Worm (Caenorhabditis elegans) whole organism, L3 larva: Measurements from ENCODE around the gene npr-3.

Experiments
- R02D3.7 ChIP-seq: fragments of 150-350 bp; optimal IDR thresholded peaks from 2 replicates; lab custom pipeline; 2014; ENCODE audit warnings: missing biosample characterization, missing genetic modification characterization
- ZK546.5 ChIP-seq: sonication (generic microtip); optimal IDR thresholded peaks from 2 replicates; lab custom pipeline; 2017; ENCODE audit warnings: missing biosample characterization, missing genetic modification characterization
- aly-2 ChIP-seq: fragments of 150-350 bp; optimal IDR thresholded peaks from 2 replicates; lab custom pipeline; 2014; ENCODE audit warnings: missing biosample characterization, missing genetic modification characterization
- ama-1 ChIP-seq: fragments of 150-350 bp; optimal IDR thresholded peaks from 2 replicates; lab custom pipeline; 2018
- ceh-16 ChIP-seq: sonication (generic microtip); optimal IDR thresholded peaks from 2 replicates; lab custom pipeline; 2017; ENCODE audit warnings: missing biosample characterization, missing genetic modification characterization
- daf-12 ChIP-seq: fragments of 150-350 bp; optimal IDR thresholded peaks from 2 replicates; lab custom pipeline; 2014; ENCODE audit warnings: missing biosample characterization, missing genetic modification reagents, missing genetic modification characterization
- egl-27 ChIP-seq: sonication (generic microtip); optimal IDR thresholded peaks from 4 replicates; lab custom pipeline; 2017; ENCODE audit warnings: missing biosample characterization, missing genetic modification reagents, missing genetic modification characterization
- egl-5 ChIP-seq: fragments of 150-350 bp; optimal IDR thresholded peaks from 2 replicates; lab custom pipeline; 2017; ENCODE audit warnings: missing biosample characterization, missing genetic modification reagents, missing genetic modification characterization, inconsistent platforms
- elt-1 ChIP-seq: fragments of 150-350 bp; optimal IDR thresholded peaks from 2 replicates; lab custom pipeline; 2014; ENCODE audit warnings: missing biosample characterization, missing genetic modification characterization
- eor-1 ChIP-seq, 2 experiments: fragments of 150-350 bp; optimal IDR thresholded peaks; 2 replicates each; lab custom pipeline; 2014 to 2018; ENCODE audit warnings: missing biosample characterization in 2 of 2, missing genetic modification characterization in 2 of 2
- fkh-10 ChIP-seq: sonication (generic microtip); optimal IDR thresholded peaks from 2 replicates; lab custom pipeline; 2017; ENCODE audit warnings: missing biosample characterization, missing genetic modification reagents, missing genetic modification characterization
- jun-1 ChIP-seq: fragments of 150-350 bp; optimal IDR thresholded peaks from 2 replicates; lab custom pipeline; 2014; ENCODE audit warnings: missing biosample characterization, missing genetic modification reagents, missing genetic modification characterization
- lin-39 ChIP-seq: fragments of 150-350 bp; optimal IDR thresholded peaks from 2 replicates; lab custom pipeline; 2018; ENCODE audit warnings: missing biosample characterization, missing genetic modification reagents, missing genetic modification characterization
- mdl-1 ChIP-seq: fragments of 150-350 bp; optimal IDR thresholded peaks from 2 replicates; lab custom pipeline; 2014; ENCODE audit warnings: missing biosample characterization, missing genetic modification characterization
- mml-1 ChIP-seq: fragments of 150-350 bp; sonication (generic microtip); optimal IDR thresholded peaks from 3 replicates; lab custom pipeline; 2014; ENCODE audit warnings: missing biosample characterization, missing genetic modification characterization
- nfya-1 ChIP-seq: sonication (generic microtip); optimal IDR thresholded peaks from 2 replicates; lab custom pipeline; 2017; ENCODE audit warnings: missing genetic modification characterization, mild to moderate bottlenecking, missing compliant biosample characterization, antibody characterized with exemption, moderate library complexity; ENCODE audit not compliant: insufficient read depth
- nhr-11 ChIP-seq: fragments of 150-350 bp; optimal IDR thresholded peaks from 2 replicates; lab custom pipeline; 2014; ENCODE audit warnings: missing biosample characterization, missing genetic modification characterization
- nhr-12 ChIP-seq: fragments of 150-350 bp; optimal IDR thresholded peaks from 2 replicates; lab custom pipeline; 2014; ENCODE audit warnings: missing biosample characterization, missing genetic modification characterization
- nhr-23 ChIP-seq: fragments of 150-350 bp; optimal IDR thresholded peaks from 2 replicates; lab custom pipeline; 2014; ENCODE audit warnings: missing biosample characterization, missing genetic modification reagents, missing genetic modification characterization
- nhr-43 ChIP-seq: sonication (generic microtip); optimal IDR thresholded peaks from 2 replicates; lab custom pipeline; 2016; ENCODE audit warnings: mild to moderate bottlenecking, missing genetic modification characterization, missing compliant biosample characterization; ENCODE audit not compliant: poor library complexity, severe bottlenecking
- nhr-76 ChIP-seq: fragments of 150-350 bp; sonication (generic microtip); optimal IDR thresholded peaks from 5 replicates; lab custom pipeline; 2014; ENCODE audit warnings: missing biosample characterization, missing genetic modification characterization
- nhr-77 ChIP-seq: fragments of 150-350 bp; optimal IDR thresholded peaks from 2 replicates; lab custom pipeline; 2014; ENCODE audit warnings: missing biosample characterization, missing genetic modification characterization
- pha-4 ChIP-seq: fragments of 150-350 bp; optimal IDR thresholded peaks from 2 replicates; lab custom pipeline; 2014; ENCODE audit warnings: missing biosample characterization, missing genetic modification reagents, missing genetic modification characterization
- pqm-1 ChIP-seq: fragments of 150-350 bp; optimal IDR thresholded peaks from 2 replicates; lab custom pipeline; 2017; ENCODE audit warnings: missing biosample characterization, missing genetic modification characterization, inconsistent platforms
- sea-2 ChIP-seq: fragments of 150-350 bp; sonication (generic microtip); optimal IDR thresholded peaks from 4 replicates; lab custom pipeline; 2014; ENCODE audit warnings: missing biosample characterization, missing genetic modification reagents, missing genetic modification characterization
- snpc-4 ChIP-seq: fragments of 150-350 bp; optimal IDR thresholded peaks from 2 replicates; lab custom pipeline; 2014; ENCODE audit warnings: missing biosample characterization, missing genetic modification characterization
- tbx-2 ChIP-seq: sonication (generic microtip); optimal IDR thresholded peaks from 2 replicates; lab custom pipeline; 2016; ENCODE audit warnings: mild to moderate bottlenecking, missing genetic modification characterization, missing compliant biosample characterization
- unc-39 ChIP-seq: sonication (generic microtip); optimal IDR thresholded peaks from 4 replicates; lab custom pipeline; 2017; ENCODE audit warnings: missing biosample characterization, missing genetic modification characterization
- unc-62 ChIP-seq: fragments of 150-350 bp; sonication (generic microtip); optimal IDR thresholded peaks from 4 replicates; lab custom pipeline; 2014; ENCODE audit warnings: missing biosample characterization, missing genetic modification reagents, missing genetic modification characterization
- zag-1 ChIP-seq: fragments of 150-350 bp; optimal IDR thresholded peaks from 2 replicates; lab custom pipeline; 2014; ENCODE audit warnings: missing biosample characterization, missing genetic modification characterization
- ztf-11 ChIP-seq: fragments of 150-350 bp; optimal IDR thresholded peaks from 2 replicates; lab custom pipeline; 2014; ENCODE audit warnings: missing biosample characterization, missing genetic modification characterization
- ztf-4 ChIP-seq: fragments of 150-350 bp; optimal IDR thresholded peaks from 2 replicates; lab custom pipeline; 2014; ENCODE audit warnings: missing biosample characterization, missing genetic modification characterization

Gene npr-3

DNA sequence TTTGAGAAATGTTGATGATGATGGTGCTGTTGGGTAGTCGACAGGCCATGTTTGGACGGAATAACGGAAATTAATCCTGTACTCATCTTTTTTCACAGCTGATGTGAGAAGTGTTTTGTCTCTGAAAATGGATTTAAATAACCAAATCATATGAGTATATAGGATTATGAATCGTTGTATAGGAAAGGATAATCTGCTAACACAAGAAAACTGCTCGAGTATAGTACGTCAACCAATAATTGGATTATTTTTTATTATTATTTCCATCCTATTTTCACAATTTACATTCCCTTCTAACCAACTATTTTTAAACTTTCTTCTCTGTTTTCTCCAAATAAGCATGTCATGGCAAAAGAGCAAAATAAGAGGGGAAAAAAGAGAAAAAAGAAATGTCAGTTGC is 24.0 kb upstream of the npr-3 start:
- no peak for TF ChIP-seq egl-5 (tag; lab: Kevin White, UChicago)
- no peak for TF ChIP-seq aly-2 (tag; lab: Kevin White, UChicago)
- TF ChIP-seq lin-39 (tag; lab: Kevin White, UChicago), result no peak
- TF ChIP-seq nhr-11, result no peak
- no peak for TF ChIP-seq tbx-2 (tag; lab: Kevin White, UChicago)
- no peak for TF ChIP-seq daf-12 (tag; lab: Kevin White, UChicago)
- no peak for TF ChIP-seq ztf-4
- no peak for TF ChIP-seq unc-39 (tag; lab: Kevin White, UChicago)
- no peak for TF ChIP-seq R02D3.7
- no peak for TF ChIP-seq mdl-1 (tag; lab: Kevin White, UChicago)

DNA sequence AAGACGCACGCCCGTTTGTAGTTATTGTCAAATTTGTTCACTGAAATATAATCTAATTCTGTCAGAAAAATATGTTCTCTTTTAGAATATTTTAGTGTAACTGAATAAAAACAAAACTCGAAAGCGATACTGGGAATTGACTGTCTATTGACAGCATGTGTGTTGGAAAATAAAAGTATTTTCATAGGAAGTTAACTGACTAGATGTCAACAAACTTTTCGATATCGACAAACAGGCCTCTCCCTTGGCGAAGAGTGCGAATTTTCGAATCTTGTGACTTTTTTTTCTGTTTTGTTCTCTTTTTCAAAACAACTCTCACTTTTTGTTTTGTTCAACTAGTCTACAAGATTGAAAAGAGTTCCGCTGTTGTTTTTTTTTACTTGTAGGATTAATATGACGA is 21.5 kb upstream of the npr-3 start:
- TF ChIP-seq pha-4 (tag; lab: Kevin White, UChicago) (peak; percentile 89), tbx-2 (tag; lab: Kevin White, UChicago) (no peak), nhr-12 (tag; lab: Kevin White, UChicago) (no peak), mml-1 (no peak), mdl-1 (tag; lab: Kevin White, UChicago) (no peak), nhr-77 (tag; lab: Kevin White, UChicago) (no peak)

DNA sequence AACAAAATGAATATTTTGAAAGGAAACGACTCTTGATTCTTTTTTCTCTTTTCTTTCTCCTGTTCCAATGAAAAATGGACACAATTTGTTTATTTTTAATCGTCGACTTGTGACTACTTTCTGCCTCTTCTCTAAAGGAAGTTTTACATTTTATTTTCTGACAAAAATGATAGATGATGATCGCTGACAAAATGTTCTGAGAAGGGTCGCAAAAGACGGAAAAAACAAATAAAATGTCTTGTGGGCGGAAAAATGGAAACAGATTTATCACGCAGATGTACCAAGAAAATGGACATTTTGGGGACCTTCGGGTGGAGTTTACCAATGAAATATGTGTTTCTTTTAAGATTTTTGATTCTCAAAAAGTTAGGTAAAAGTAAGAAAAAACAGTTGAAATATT is 6.9 kb upstream of the npr-3 start:
- TF ChIP-seq lin-39 (tag; lab: Kevin White, UChicago) (peak; percentile 55), ZK546.5 (no peak)

DNA sequence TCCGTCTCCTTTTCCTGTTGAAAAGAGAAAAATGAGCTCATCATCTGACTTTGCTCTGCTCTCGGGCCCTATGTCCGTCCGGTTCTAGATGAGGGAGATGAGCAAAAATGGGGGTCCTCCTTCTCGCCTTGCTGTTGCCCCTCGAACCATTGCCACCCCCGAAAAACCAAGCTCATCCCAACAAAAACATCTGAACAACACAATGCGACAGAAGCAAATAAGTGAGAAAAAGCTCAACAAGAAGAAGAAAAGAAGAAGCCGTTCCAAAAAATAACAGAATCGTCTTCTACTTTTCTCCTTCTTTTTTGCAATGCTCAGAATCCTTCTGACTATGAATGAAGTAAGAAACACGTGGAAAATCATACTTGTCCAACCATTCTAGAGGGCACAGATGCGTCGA is 4.0 kb upstream of the npr-3 start:
- TF ChIP-seq nhr-76 (no peak), ZK546.5 (no peak), pqm-1 (tag; lab: Kevin White, UChicago) (no peak), ceh-16 (tag; lab: Kevin White, UChicago) (no peak), pha-4 (tag; lab: Kevin White, UChicago) (no peak), jun-1 (tag; lab: Kevin White, UChicago) (no peak)

DNA sequence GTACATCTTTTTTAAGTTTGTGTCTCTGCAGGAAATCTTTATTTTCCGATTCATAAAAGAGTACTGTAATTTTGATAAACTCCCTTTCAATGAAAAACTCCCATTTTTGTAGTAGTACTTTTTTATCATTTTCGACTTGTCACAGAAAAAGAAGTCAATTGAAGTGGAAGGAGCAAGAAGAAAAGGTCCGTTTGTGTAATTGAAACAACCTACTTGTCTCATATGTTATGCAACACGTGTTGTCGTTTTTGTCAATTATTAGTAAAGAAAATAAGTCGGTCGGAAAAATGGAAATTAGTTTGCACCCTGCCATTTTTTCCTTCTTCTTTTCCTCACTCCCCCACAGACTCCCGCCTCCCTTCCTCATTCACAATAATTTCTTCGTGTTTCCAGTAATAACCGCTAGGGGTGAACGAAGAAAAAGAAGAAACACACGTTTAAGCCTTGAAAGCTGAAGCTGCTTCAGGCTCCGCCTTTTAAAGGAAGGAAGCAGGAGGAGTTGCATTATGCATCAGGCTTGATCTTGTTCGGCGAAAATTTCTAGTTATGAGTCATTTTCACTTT is 1.0 kb upstream of the npr-3 start:
- peak; percentile 13 for TF ChIP-seq nfya-1 (tag; lab: Kevin White, UChicago)
- no peak for TF ChIP-seq elt-1 (tag; lab: Kevin White, UChicago)

DNA sequence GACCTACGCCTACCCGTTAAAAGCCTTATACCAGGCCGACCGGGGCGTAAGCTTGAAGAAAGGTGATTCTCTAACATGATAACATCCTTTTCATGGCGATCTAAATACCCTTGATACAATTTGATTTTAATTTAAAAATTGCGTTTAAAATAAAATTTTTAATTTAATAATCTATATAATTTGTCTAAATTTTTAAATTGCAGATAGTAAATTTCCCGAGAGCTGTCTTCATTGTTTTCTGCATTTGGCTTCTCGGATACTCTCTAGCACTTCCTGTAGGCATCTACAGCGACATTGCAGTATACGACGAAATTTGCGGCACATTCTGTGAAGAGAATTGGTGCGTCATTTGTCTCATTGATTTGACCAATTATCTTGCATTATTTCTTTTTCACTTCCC is 1.6 kb downstream of the npr-3 start:
- TF ChIP-seq lin-39 (tag; lab: Kevin White, UChicago) (peak; percentile 19), tbx-2 (tag; lab: Kevin White, UChicago) (no peak)
- TF ChIP-seq, all 47 proteins: peak for 1

DNA sequence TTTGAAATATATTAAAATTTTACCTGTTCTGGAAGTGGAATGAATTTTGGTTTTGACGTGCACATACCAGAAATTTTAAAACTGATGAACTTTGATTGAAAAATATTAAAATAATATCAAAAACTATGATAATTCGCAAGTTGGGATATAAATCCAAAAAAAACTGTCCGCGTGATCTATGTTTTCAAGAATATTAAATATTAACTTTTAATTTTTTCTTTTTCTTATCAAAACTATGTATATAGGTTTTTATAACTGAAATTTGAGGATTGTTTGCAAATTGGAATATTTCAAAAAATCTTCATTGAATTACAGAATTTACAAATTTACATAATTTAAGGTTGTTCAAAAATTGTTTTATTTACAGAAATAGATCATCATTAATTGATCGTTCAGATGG is 5.3 kb downstream of the npr-3 start, which contains the start of gene C10C6.3:
C10C6.3 (minus strand) TSS at position 101 of the 400 bp plus-strand sequence.
- TF ChIP-seq snpc-4 (no peak), unc-39 (tag; lab: Kevin White, UChicago) (no peak), ztf-11 (tag; lab: Kevin White, UChicago) (no peak), jun-1 (tag; lab: Kevin White, UChicago) (no peak), sea-2 (GFP tag; lab: Kevin White, UChicago) (no peak), nhr-23 (tag; lab: Kevin White, UChicago) (no peak)

DNA sequence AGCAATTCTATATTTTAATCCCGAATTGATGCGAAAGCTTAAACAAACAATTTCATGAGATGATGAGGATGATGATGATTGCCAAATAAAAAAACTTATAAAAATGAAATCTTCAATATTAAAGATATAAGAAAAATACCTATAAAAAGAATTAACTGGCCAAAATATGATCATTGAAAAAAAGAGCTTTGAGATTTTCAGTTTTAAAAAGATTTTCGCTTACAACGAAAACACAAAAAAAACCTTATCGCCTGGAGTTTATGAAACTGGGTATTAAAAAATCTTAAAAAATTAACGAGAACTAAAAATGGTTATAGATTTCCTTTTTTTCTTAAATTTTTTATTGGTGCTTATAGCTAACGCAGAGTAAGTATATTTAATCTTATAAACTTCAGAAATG is 7.6 kb downstream of the npr-3 start, which contains the start of gene C10C6.7:
C10C6.7 (minus strand) TSS at position 101 of the 400 bp plus-strand sequence.
- TF ChIP-seq ama-1 (lab: Kevin White, UChicago) (no peak), unc-62 (no peak), unc-39 (tag; lab: Kevin White, UChicago) (no peak), fkh-10 (no peak), elt-1 (tag; lab: Kevin White, UChicago) (no peak), zag-1 (no peak), eor-1 (tag; optimal IDR thresholded peaks at IDR 0.05; lab: Kevin White, UChicago) (no peak), nhr-43 (tag; lab: Kevin White, UChicago) (no peak), egl-27 (tag; lab: Kevin White, UChicago) (no peak), ztf-4 (no peak), nhr-76 (no peak), pha-4 (tag; lab: Kevin White, UChicago) (no peak), lin-39 (tag; lab: Kevin White, UChicago) (no peak), tbx-2 (tag; lab: Kevin White, UChicago) (no peak)
